Worm (Caenorhabditis elegans) whole organism, young adult: ENCODE measurements around the gene atat-2.
A peak's percentile ranks its signal among the peaks of the same experiment; 100 is the strongest.

Source experiments
- B0035.1 ChIP-seq: sonication (generic microtip); optimal IDR thresholded peaks from 2 replicates; lab custom pipeline; 2016; ENCODE audit warnings: missing genetic modification characterization, mild to moderate bottlenecking, missing compliant biosample characterization, missing genotype, missing genetic modification reagents
- C06A6.2 ChIP-seq: fragments of 200-800 bp; sonication (Bioruptor generic); conservative IDR thresholded peaks from 2 replicates; pipeline ENCODE4 v1.3.6; 2022; ENCODE audit warnings: missing genetic modification characterization, missing compliant biosample characterization
- F57A8.1 ChIP-seq: fragments of 200-800 bp; sonication (Bioruptor generic); optimal IDR thresholded peaks from 2 replicates; lab custom pipeline; 2018; ENCODE audit warnings: mild to moderate bottlenecking, missing genetic modification characterization, moderate library complexity, missing compliant biosample characterization
- Y95B8A.8 ChIP-seq: fragments of 200-800 bp; sonication (Bioruptor generic); IDR thresholded peaks from 2 replicates; pipeline ENCODE4 v1.3.6; 2022; ENCODE audit warnings: missing genetic modification reagents, missing genetic modification characterization, missing compliant biosample characterization
- ZK185.1 ChIP-seq: sonication (generic microtip); optimal IDR thresholded peaks from 2 replicates; lab custom pipeline; 2016; ENCODE audit warnings: mild to moderate bottlenecking, missing genetic modification characterization, missing compliant biosample characterization; ENCODE audit not compliant: poor library complexity, severe bottlenecking
- atf-7 ChIP-seq: sonication (generic microtip); optimal IDR thresholded peaks from 2 replicates; lab custom pipeline; 2017; ENCODE audit warnings: mild to moderate bottlenecking, missing genetic modification characterization, missing compliant biosample characterization
- attf-6 ChIP-seq: fragments of 200-800 bp; sonication (Bioruptor generic); IDR thresholded peaks from 2 replicates; pipeline ENCODE4 v1.3.6; 2022; ENCODE audit warnings: missing genetic modification reagents, missing genetic modification characterization, missing compliant biosample characterization
- cebp-1 ChIP-seq, 2 experiments: fragments of 200-800 bp in 1 of 2; sonication (Bioruptor generic) in 1 of 2; sonication (generic microtip) in 1 of 2; IDR thresholded peaks in 1 of 2; optimal IDR thresholded peaks in 1 of 2; 2 replicates each; pipeline versions ENCODE4 v1.3.6 to Lab custom; 2017 to 2022; ENCODE audit warnings: missing compliant biosample characterization in 2 of 2, missing genetic modification characterization in 2 of 2, mild to moderate bottlenecking in 1 of 2, missing genetic modification reagents in 1 of 2, moderate library complexity in 1 of 2
- cebp-2 ChIP-seq: fragments of 200-800 bp; sonication (Bioruptor generic); IDR thresholded peaks from 2 replicates; pipeline ENCODE4 v1.3.6; 2022; ENCODE audit warnings: missing genetic modification characterization, missing compliant biosample characterization
- ceh-58 ChIP-seq: fragments of 200-800 bp; sonication (Bioruptor generic); IDR thresholded peaks from 2 replicates; pipeline ENCODE4 v1.3.6; 2022; ENCODE audit warnings: missing genetic modification characterization, missing compliant biosample characterization
- ceh-91 ChIP-seq: fragments of 200-800 bp; sonication (Bioruptor generic); IDR thresholded peaks from 2 replicates; pipeline ENCODE4 v1.3.6; 2022; ENCODE audit warnings: missing genetic modification reagents, missing genetic modification characterization, missing compliant biosample characterization
- chd-7 ChIP-seq: sonication (generic microtip); optimal IDR thresholded peaks from 2 replicates; lab custom pipeline; 2016; ENCODE audit warnings: mild to moderate bottlenecking, missing genetic modification characterization, moderate library complexity, missing compliant biosample characterization
- dox-1 ChIP-seq: fragments of 200-800 bp; sonication (Bioruptor generic); IDR thresholded peaks from 2 replicates; pipeline ENCODE4 v1.3.6; 2022; ENCODE audit warnings: missing genetic modification reagents, missing genetic modification characterization, missing compliant biosample characterization
- egl-18 ChIP-seq: fragments of 200-800 bp; sonication (Bioruptor generic); IDR thresholded peaks from 2 replicates; pipeline ENCODE4 v1.3.6; 2022; ENCODE audit warnings: missing genetic modification reagents, missing genetic modification characterization, missing compliant biosample characterization
- egrh-3 ChIP-seq: fragments of 200-800 bp; sonication (Bioruptor generic); IDR thresholded peaks from 2 replicates; pipeline ENCODE4 v1.3.6; 2022; ENCODE audit warnings: missing genetic modification reagents, missing genetic modification characterization, missing compliant biosample characterization
- hlh-12 ChIP-seq: sonication (generic microtip); optimal IDR thresholded peaks from 2 replicates; lab custom pipeline; 2016; ENCODE audit warnings: missing genetic modification characterization, missing compliant biosample characterization
- lag-1 ChIP-seq: fragments of 200-800 bp; sonication (Bioruptor generic); IDR thresholded peaks from 2 replicates; pipeline ENCODE4 v1.3.6; 2022; ENCODE audit warnings: missing genetic modification reagents, missing genetic modification characterization, missing compliant biosample characterization
- lin-26 ChIP-seq: fragments of 200-800 bp; sonication (Bioruptor generic); IDR thresholded peaks from 2 replicates; pipeline ENCODE4 v1.3.6; 2022; ENCODE audit warnings: missing genetic modification reagents, missing genetic modification characterization, missing compliant biosample characterization
- lin-35 ChIP-seq, 3 experiments: fragments of 150-350 bp in 2 of 3; sonication (generic microtip) in 1 of 3; optimal IDR thresholded peaks; 2 replicates each; lab custom pipeline; 2014 to 2018; ENCODE audit warnings: missing biosample characterization in 3 of 3, missing genetic modification characterization in 3 of 3, missing genetic modification reagents in 3 of 3
- lsy-27 ChIP-seq: sonication (generic microtip); optimal IDR thresholded peaks from 2 replicates; lab custom pipeline; 2017; ENCODE audit warnings: missing genetic modification characterization, mild to moderate bottlenecking, missing compliant biosample characterization, antibody characterized with exemption, missing genotype, borderline replicate concordance; ENCODE audit not compliant: insufficient read depth
- madf-10 ChIP-seq: sonication (generic microtip); optimal IDR thresholded peaks from 2 replicates; lab custom pipeline; 2016; ENCODE audit warnings: mild to moderate bottlenecking, missing genetic modification characterization, missing compliant biosample characterization
- madf-3 ChIP-seq: fragments of 200-800 bp; sonication (Bioruptor generic); IDR thresholded peaks from 2 replicates; pipeline ENCODE4 v1.3.6; 2022; ENCODE audit warnings: missing genetic modification reagents, missing genetic modification characterization, missing compliant biosample characterization
- mxl-1 ChIP-seq: sonication (generic microtip); optimal IDR thresholded peaks from 2 replicates; lab custom pipeline; 2016; ENCODE audit warnings: missing genetic modification characterization, missing compliant biosample characterization
- nfyb-1 ChIP-seq: fragments of 200-800 bp; sonication (Bioruptor generic); IDR thresholded peaks from 2 replicates; pipeline ENCODE4 v1.3.6; 2022; ENCODE audit warnings: missing genetic modification reagents, missing genetic modification characterization, missing compliant biosample characterization
- pbrm-1 ChIP-seq: fragments of 200-800 bp; sonication (Bioruptor generic); IDR thresholded peaks from 2 replicates; pipeline ENCODE4 v1.3.6; 2022; ENCODE audit warnings: missing genetic modification reagents, missing genetic modification characterization, missing compliant biosample characterization
- rcor-1 ChIP-seq: fragments of 200-800 bp; sonication (Bioruptor generic); IDR thresholded peaks from 2 replicates; pipeline ENCODE4 v1.3.6; 2022; ENCODE audit warnings: missing genetic modification reagents, missing genetic modification characterization, missing compliant biosample characterization
- sdz-38 ChIP-seq: sonication (generic microtip); optimal IDR thresholded peaks from 2 replicates; lab custom pipeline; 2016; ENCODE audit warnings: missing genotype, missing genetic modification characterization, missing compliant biosample characterization
- somi-1 ChIP-seq: fragments of 200-800 bp; sonication (Bioruptor generic); optimal IDR thresholded peaks from 2 replicates; lab custom pipeline; 2018; ENCODE audit warnings: mild to moderate bottlenecking, missing genetic modification characterization, missing compliant biosample characterization
- sptf-2 ChIP-seq: fragments of 200-800 bp; sonication (Bioruptor generic); optimal IDR thresholded peaks from 2 replicates; lab custom pipeline; 2018; ENCODE audit warnings: mild to moderate bottlenecking, missing genetic modification characterization, missing compliant biosample characterization
- tbp1 ChIP-seq: fragments of 200-800 bp; sonication (Bioruptor generic); optimal IDR thresholded peaks from 2 replicates; lab custom pipeline; 2018; ENCODE audit warnings: mild to moderate bottlenecking, missing genetic modification characterization, missing compliant biosample characterization
- tbx-9 ChIP-seq: sonication (generic microtip); optimal IDR thresholded peaks from 2 replicates; lab custom pipeline; 2016; ENCODE audit warnings: borderline replicate concordance, missing genetic modification characterization, inconsistent platforms, missing compliant biosample characterization
- unc-130 ChIP-seq: sonication (generic microtip); optimal IDR thresholded peaks from 2 replicates; lab custom pipeline; 2016; ENCODE audit warnings: missing genetic modification reagents, missing genetic modification characterization, missing compliant biosample characterization
- zfh-2 ChIP-seq: fragments of 200-800 bp; sonication (Bioruptor generic); conservative IDR thresholded peaks from 2 replicates; pipeline ENCODE4 v1.3.6; 2022; ENCODE audit warnings: missing genetic modification reagents, missing genetic modification characterization, missing compliant biosample characterization
- ztf-18 ChIP-seq: sonication (generic microtip); optimal IDR thresholded peaks from 2 replicates; lab custom pipeline; 2016; ENCODE audit warnings: missing genotype, mild to moderate bottlenecking, missing genetic modification characterization, missing compliant biosample characterization
- ztf-28 ChIP-seq: fragments of 200-800 bp; sonication (Bioruptor generic); IDR thresholded peaks from 2 replicates; pipeline ENCODE4 v1.3.6; 2022; ENCODE audit warnings: missing genetic modification reagents, missing genetic modification characterization, missing compliant biosample characterization

atat-2 gene

DNA sequence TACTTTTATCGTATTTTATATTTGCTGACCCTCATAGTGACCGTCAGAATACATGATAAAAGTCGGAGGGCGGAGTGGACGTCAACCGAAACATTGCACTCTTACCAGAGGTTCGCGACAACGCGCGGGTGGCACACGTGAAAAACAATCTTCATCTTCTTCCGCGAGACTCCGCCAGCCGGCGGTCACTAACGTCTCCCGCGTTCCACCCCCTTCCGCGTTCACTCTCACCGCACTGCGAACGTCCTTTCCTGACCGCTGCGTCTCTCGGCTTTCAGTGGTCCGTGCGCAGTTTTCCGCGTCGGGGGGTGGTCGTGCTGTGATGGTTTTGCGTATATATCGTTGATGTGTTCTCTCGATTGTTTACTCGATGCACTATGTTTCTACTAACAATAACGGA is 30.7 kb upstream of the atat-2 start:
- TF ChIP-seq sptf-2 (peak; percentile 45), ztf-18 (tag; lab: Kevin White, UChicago) (no peak), dox-1 (GFP tag; lab: Robert Waterston, UW) (0 out of 2 replicates have a peak, but pooled peaks have one; percentile 20), tbx-9 (no peak), F57A8.1 (no peak), lin-26 (0 out of 2 replicates have a peak, but pooled peaks have one; percentile 39), zfh-2 (GFP tag; lab: Robert Waterston, UW) (peak; percentile 91), egrh-3 (GFP tag; lab: Robert Waterston, UW) (peak; percentile 60; the same call in 1 of the 2 replicates)

DNA sequence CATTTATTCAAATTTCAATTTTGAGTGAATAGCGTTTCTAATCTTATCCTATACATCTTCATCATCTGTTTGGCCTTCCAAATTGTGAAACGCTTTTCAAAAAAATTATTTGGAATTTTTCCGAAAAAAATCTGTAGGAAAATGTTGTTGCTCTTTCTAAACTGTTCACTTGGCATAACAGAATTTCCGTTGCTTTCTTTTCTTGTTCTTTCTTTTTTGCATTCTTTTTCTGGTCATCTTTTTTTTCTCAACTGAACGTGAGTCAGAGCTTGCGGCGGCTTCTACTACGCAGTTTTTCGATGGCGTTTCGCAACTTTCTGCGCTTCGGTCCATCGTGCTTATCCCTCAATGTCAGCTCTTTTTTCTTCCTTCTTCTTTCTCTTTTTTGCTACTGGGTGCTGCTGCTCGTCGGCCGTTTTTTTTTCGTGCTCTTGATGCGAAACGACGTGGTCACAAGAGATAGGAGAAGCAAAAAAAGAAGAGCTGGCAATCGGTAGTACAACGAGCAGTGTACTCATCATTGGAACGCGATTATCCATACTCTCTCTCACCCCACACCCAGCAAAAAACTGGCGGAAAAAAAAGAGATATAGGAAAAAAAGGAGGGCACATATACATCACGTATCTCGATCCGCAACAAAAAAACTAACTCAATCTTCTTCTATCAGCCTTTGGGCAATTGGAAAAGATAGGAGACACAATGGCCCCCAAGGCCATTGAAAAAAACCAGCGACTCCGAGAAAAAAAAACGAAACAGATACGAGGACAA is 29.0 kb upstream of the atat-2 start:
- no peak for TF ChIP-seq pbrm-1 (GFP tag; lab: Robert Waterston, UW)
- TF ChIP-seq somi-1 (GFP tag; lab: Kevin White, UChicago) = peak; percentile 80
- TF ChIP-seq madf-10 (tag; lab: Kevin White, UChicago) = peak; percentile 7
- TF ChIP-seq cebp-1 (GFP tag; IDR thresholded peaks at IDR 0.05; lab: Robert Waterston, UW) = no peak
- peak; percentile 79 for TF ChIP-seq cebp-1 (tag; optimal IDR thresholded peaks at IDR 0.05; lab: Kevin White, UChicago)
- peak; percentile 72; the same call in 1 of the 2 replicates for TF ChIP-seq zfh-2 (GFP tag; lab: Robert Waterston, UW)
- no peak for TF ChIP-seq chd-7 (tag; lab: Kevin White, UChicago)

DNA sequence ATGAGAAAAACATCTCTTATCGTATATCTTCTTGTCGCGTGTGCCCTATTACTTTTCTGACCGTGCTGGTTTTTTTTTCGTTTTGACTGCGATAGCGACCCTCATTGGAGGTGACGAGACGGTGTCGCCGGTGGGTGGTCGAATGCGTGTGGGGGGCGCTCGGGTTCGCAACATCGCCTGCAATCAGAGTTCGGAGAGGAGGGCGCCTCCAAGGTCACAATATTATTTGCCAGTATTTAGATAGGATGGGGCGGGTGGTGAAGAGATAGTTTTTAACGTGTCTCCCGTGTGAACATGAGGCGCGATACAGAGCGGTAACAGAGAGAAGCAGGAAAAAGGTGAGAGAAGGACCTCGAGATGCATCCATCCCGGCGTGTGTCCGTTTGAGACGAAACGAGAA is 28.0 kb upstream of the atat-2 start:
- no peak for TF ChIP-seq ceh-91 (GFP tag; lab: Robert Waterston, UW)
- TF ChIP-seq nfyb-1 (GFP tag; lab: Robert Waterston, UW) = 0 out of 2 replicates have a peak, but pooled peaks have one; percentile 32
- TF ChIP-seq lag-1 (GFP tag; lab: Robert Waterston, UW) = no peak
- TF ChIP-seq zfh-2 (GFP tag; lab: Robert Waterston, UW) = peak; percentile 80
- TF ChIP-seq, all 124 proteins: peak for 2

DNA sequence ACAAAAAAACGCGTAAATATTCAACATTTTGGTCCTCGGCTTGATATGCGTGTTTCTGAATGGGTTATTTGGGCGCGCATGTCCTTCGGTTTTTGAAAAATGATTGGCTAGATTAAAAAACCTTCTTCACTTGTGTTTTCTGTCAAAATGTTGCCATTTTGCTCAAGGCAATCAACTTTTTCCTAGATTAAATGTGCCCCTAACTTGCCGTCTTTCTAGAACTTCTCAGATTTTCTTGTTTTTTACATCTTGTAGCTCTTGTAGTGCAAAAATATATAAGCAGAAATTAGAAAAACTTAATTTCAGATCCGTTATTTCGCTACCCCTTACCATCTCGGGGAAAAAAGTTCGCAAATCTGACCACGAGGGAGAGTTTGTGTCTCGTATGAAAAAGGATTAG is 27.1 kb upstream of the atat-2 start, which contains the start of gene hbl-1:
Gene hbl-1, plus strand, starts transcription at position 301 of the 400 bp plus-strand sequence.
- TF ChIP-seq hlh-12 (tag; lab: Kevin White, UChicago) = no peak

DNA sequence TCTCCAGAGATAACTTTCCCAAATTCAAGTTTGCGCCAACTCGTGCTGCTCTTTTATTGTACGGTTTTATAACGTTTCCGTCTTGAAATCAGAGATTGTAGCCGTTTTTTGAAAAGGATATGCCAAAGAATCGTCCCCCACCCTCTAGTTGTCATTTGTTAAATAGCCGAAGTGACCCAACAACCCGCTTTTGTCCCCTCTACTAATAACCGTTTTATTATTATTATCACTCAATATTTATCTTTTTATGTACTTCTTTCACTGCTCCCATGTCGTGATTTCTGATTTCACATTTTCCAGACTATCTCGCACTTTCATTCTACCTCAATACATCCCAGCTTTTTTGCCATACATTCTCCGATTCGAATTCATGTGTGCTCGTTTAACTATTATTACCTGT is 21.9 kb upstream of the atat-2 start:
- TF ChIP-seq cebp-1 (GFP tag; IDR thresholded peaks at IDR 0.05; lab: Robert Waterston, UW) (no peak), cebp-1 (tag; optimal IDR thresholded peaks at IDR 0.05; lab: Kevin White, UChicago) (no peak), egl-18 (GFP tag; lab: Robert Waterston, UW) (no peak), zfh-2 (GFP tag; lab: Robert Waterston, UW) (no peak), ztf-28 (GFP tag; lab: Robert Waterston, UW) (no peak), sptf-2 (no peak)

DNA sequence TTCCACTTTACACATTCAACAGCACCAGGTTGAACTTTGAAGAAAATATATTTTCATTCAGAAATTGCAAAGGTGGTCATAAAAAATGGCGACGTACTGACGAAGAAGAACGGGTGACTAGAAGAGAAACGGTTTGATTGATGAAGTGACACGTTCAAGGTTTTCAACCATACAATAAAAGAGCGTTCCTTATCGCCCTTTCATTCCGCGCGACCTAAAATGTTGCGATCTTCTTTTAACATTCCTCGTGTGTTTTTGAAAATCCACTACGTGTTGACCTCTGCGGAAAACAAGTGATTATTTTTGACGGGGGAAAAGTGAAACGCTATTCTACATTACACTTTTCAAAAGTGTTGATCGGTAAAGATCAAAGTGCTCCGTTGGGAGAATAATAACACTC is 20.8 kb upstream of the atat-2 start:
- TF ChIP-seq B0035.1 (tag; lab: Kevin White, UChicago) (no peak), lsy-27 (tag; lab: Kevin White, UChicago) (no peak), madf-3 (GFP tag; lab: Robert Waterston, UW) (no peak), attf-6 (GFP tag; lab: Robert Waterston, UW) (no peak), unc-130 (no peak), mxl-1 (tag; lab: Kevin White, UChicago) (no peak), dox-1 (GFP tag; lab: Robert Waterston, UW) (no peak), lin-35 (GFP tag; optimal IDR thresholded peaks at IDR 0.05; lab: Kevin White, UChicago) (no peak), C06A6.2 (no peak), sdz-38 (tag; lab: Kevin White, UChicago) (no peak), atf-7 (tag; lab: Kevin White, UChicago) (no peak), cebp-2 (GFP tag; lab: Robert Waterston, UW) (no peak), ceh-58 (GFP tag; lab: Robert Waterston, UW) (no peak), rcor-1 (GFP tag; lab: Robert Waterston, UW) (no peak), tbp1 (no peak), Y95B8A.8 (no peak), ZK185.1 (tag; lab: Kevin White, UChicago) (no peak), cebp-1 (GFP tag; IDR thresholded peaks at IDR 0.05; lab: Robert Waterston, UW) (no peak), cebp-1 (tag; optimal IDR thresholded peaks at IDR 0.05; lab: Kevin White, UChicago) (no peak)
